Worm (Caenorhabditis elegans) whole organism, mixed stage, embryonic: ENCODE data around the gene Y81G3A.4.

ENCODE experiments used
- M03D4.4 ChIP-seq: sonication (generic microtip); optimal IDR thresholded peaks from 2 replicates; lab custom pipeline; 2017; ENCODE audit warnings: mild to moderate bottlenecking, missing genetic modification characterization, missing compliant biosample characterization
- bed-3 ChIP-seq: fragments of 200-800 bp; sonication (Bioruptor generic); optimal IDR thresholded peaks from 3 replicates; lab custom pipeline; 2018; ENCODE audit warnings: mild to moderate bottlenecking, missing genetic modification characterization, moderate library complexity, missing compliant biosample characterization
- blmp-1 ChIP-seq: fragments of 150-350 bp; optimal IDR thresholded peaks from 2 replicates; lab custom pipeline; 2014; ENCODE audit warnings: missing biosample characterization, missing genetic modification characterization
- ces-1 ChIP-seq: fragments of 150-350 bp; optimal IDR thresholded peaks from 2 replicates; lab custom pipeline; 2014; ENCODE audit warnings: missing biosample characterization, missing genetic modification reagents, missing genetic modification characterization
- elt-3 ChIP-seq: fragments of 150-350 bp; optimal IDR thresholded peaks from 2 replicates; lab custom pipeline; 2014; ENCODE audit warnings: missing biosample characterization, missing genetic modification characterization
- flh-1 ChIP-seq: fragments of 200-800 bp; sonication (Bioruptor generic); optimal IDR thresholded peaks from 2 replicates; lab custom pipeline; 2018; ENCODE audit warnings: mild to moderate bottlenecking, missing genetic modification characterization, moderate library complexity, missing compliant biosample characterization
- ham-2 ChIP-seq: fragments of 200-800 bp; sonication (Bioruptor generic); optimal IDR thresholded peaks from 2 replicates; lab custom pipeline; 2018; ENCODE audit warnings: mild to moderate bottlenecking, missing genetic modification characterization, missing compliant biosample characterization
- hlh-1 ChIP-seq: fragments of 150-350 bp; optimal IDR thresholded peaks from 2 replicates; lab custom pipeline; 2014; ENCODE audit warnings: missing biosample characterization, missing genetic modification reagents, missing genetic modification characterization
- lin-13 ChIP-seq: fragments of 150-350 bp; optimal IDR thresholded peaks from 2 replicates; lab custom pipeline; 2014; ENCODE audit warnings: missing biosample characterization, missing genetic modification characterization
- lsy-2 ChIP-seq: fragments of 150-350 bp; optimal IDR thresholded peaks from 2 replicates; lab custom pipeline; 2014; ENCODE audit warnings: missing biosample characterization, missing genetic modification characterization
- mab-5 ChIP-seq: fragments of 150-350 bp; optimal IDR thresholded peaks from 2 replicates; lab custom pipeline; 2014; ENCODE audit warnings: missing biosample characterization, missing genetic modification characterization
- mep-1 ChIP-seq: fragments of 150-350 bp; optimal IDR thresholded peaks from 2 replicates; lab custom pipeline; 2017; ENCODE audit warnings: missing biosample characterization, missing genetic modification reagents, missing genetic modification characterization, inconsistent platforms
- nhr-12 ChIP-seq: fragments of 150-350 bp; optimal IDR thresholded peaks from 2 replicates; lab custom pipeline; 2014; ENCODE audit warnings: missing biosample characterization, missing genetic modification characterization
- nhr-2 ChIP-seq: fragments of 150-350 bp; optimal IDR thresholded peaks from 2 replicates; lab custom pipeline; 2014; ENCODE audit warnings: missing biosample characterization, missing genetic modification characterization
- nhr-28 ChIP-seq: fragments of 150-350 bp; optimal IDR thresholded peaks from 2 replicates; lab custom pipeline; 2014; ENCODE audit warnings: missing biosample characterization, missing genetic modification characterization
- sem-2 ChIP-seq: fragments of 200-800 bp; sonication (Bioruptor generic); optimal IDR thresholded peaks from 2 replicates; lab custom pipeline; 2018; ENCODE audit warnings: mild to moderate bottlenecking, missing genetic modification characterization, missing compliant biosample characterization
- snpc-4 ChIP-seq: fragments of 150-350 bp; optimal IDR thresholded peaks from 2 replicates; lab custom pipeline; 2014; ENCODE audit warnings: missing biosample characterization, missing genetic modification characterization
- sptf-1 ChIP-seq: sonication (generic microtip); optimal IDR thresholded peaks from 2 replicates; lab custom pipeline; 2017; ENCODE audit warnings: mild to moderate bottlenecking, missing genetic modification characterization, moderate library complexity, missing compliant biosample characterization
- unc-39 ChIP-seq: fragments of 150-350 bp; optimal IDR thresholded peaks from 2 replicates; lab custom pipeline; 2014; ENCODE audit warnings: missing biosample characterization, missing genetic modification characterization
- unc-62 ChIP-seq: fragments of 150-350 bp; optimal IDR thresholded peaks from 2 replicates; lab custom pipeline; 2014; ENCODE audit warnings: missing biosample characterization, missing genetic modification reagents, missing genetic modification characterization
- zip-8 ChIP-seq: fragments of 150-350 bp; optimal IDR thresholded peaks from 2 replicates; lab custom pipeline; 2014; ENCODE audit warnings: missing biosample characterization, missing genetic modification characterization
- ztf-11 ChIP-seq: fragments of 150-350 bp; optimal IDR thresholded peaks from 2 replicates; lab custom pipeline; 2014; ENCODE audit warnings: missing biosample characterization, missing genetic modification characterization

The Y81G3A.4 gene

DNA sequence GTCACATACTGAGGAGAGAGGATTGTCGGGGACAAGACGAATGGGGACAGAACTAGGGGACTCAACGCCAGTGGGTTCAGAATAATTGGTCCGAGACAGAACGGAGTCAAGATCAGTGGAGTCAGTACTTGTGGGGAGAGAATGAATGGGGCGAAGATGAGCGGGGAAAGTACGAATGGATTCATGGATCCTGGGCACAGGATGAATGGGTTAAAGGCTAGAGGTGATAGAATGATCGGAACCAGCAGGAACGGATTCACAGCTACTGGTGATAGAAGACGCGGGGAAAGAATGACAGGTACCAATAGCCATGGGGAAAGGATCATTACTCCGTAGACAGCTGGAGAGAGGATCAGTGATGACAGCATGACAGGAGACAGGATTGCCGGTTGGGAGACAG lies 48.4 kb downstream of the Y81G3A.4 start:
- TF ChIP-seq nhr-28 (no peak), mep-1 (tag; lab: Kevin White, UChicago) (no peak), lsy-2 (tag; lab: Kevin White, UChicago) (no peak), bed-3 (GFP tag; lab: Kevin White, UChicago) (no peak), ham-2 (GFP tag; lab: Kevin White, UChicago) (no peak), flh-1 (GFP tag; lab: Kevin White, UChicago) (no peak)

DNA sequence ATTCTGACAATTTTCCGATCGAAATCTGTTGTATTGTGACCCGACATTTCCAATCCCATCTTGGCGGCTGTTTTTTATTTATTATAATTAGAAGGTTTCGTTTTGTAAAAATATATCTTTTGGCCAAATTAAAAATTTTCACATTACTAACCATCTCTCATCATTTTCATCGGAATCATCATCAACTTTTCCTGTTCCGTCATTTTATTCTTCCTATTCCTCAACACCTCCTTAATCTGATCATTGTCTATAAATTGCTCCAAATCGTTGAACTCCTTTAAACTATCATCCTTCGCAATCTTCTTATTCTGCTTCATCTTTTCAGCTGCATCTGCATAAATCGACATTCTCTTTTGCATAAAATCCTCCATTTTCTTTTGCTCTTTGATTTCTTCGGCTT lies 51.1 kb downstream of the Y81G3A.4 start:
- TF ChIP-seq flh-1 (GFP tag; lab: Kevin White, UChicago) (no peak), bed-3 (GFP tag; lab: Kevin White, UChicago) (no peak), unc-62 (GFP tag; lab: Kevin White, UChicago) (no peak), mep-1 (tag; lab: Kevin White, UChicago) (no peak), snpc-4 (tag; lab: Kevin White, UChicago) (no peak), ces-1 (no peak), blmp-1 (tag; lab: Kevin White, UChicago) (no peak), ztf-11 (tag; lab: Kevin White, UChicago) (no peak), lin-13 (no peak), nhr-2 (tag; lab: Kevin White, UChicago) (no peak), sem-2 (GFP tag; lab: Kevin White, UChicago) (no peak), nhr-12 (no peak), zip-8 (tag; lab: Kevin White, UChicago) (no peak), elt-3 (no peak), ham-2 (GFP tag; lab: Kevin White, UChicago) (no peak), unc-39 (tag; lab: Kevin White, UChicago) (no peak), mab-5 (tag; lab: Kevin White, UChicago) (no peak), M03D4.4 (tag; lab: Kevin White, UChicago) (no peak), hlh-1 (tag; lab: Kevin White, UChicago) (no peak), sptf-1 (tag; lab: Kevin White, UChicago) (no peak)
